Worm (Caenorhabditis elegans) whole organism, L4/young adult: Measurements from ENCODE around the gene F58D12.3.

Source experiments
- W03F9.2 ChIP-seq: fragments of 150-350 bp; optimal IDR thresholded peaks from 2 replicates; lab custom pipeline; 2014; ENCODE audit warnings: missing biosample characterization, missing genetic modification characterization
- dao-5 ChIP-seq: sonication (generic microtip); optimal IDR thresholded peaks from 2 replicates; lab custom pipeline; 2016; ENCODE audit warnings: missing genotype, missing genetic modification characterization, moderate library complexity, missing compliant biosample characterization
- him-1 ChIP-seq: sonication (generic microtip); optimal IDR thresholded peaks from 2 replicates; lab custom pipeline; 2016; ENCODE audit warnings: missing genotype, missing genetic modification reagents, missing genetic modification characterization, missing compliant biosample characterization

The F58D12.3 gene

ce11 chrV:14090309-14090967 is 32.8 kb downstream of the F58D12.3 start, which contains the start of the genes D1086.5 and him-5:
Gene D1086.5, minus strand, starts transcription at chrV:14090359.
Gene him-5, plus strand, starts transcription at chrV:14090426.
- TF ChIP-seq dao-5 (no peak), him-1 (tag; lab: Kevin White, UChicago) (no peak), W03F9.2 (tag; lab: Kevin White, UChicago) (no peak)

- no peak for TF ChIP-seq W03F9.2 (tag; lab: Kevin White, UChicago)
- TF ChIP-seq him-1 (tag; lab: Kevin White, UChicago) = no peak
- TF ChIP-seq dao-5 = no peak
Observed at ce11 chrV:14092403-14092802, 34.8 kb downstream of the F58D12.3 start, which contains the start of gene D1086.3. Gene D1086.3, plus strand, starts transcription at chrV:14092792.

ce11 chrV:14093805-14094204 is 36.2 kb downstream of the F58D12.3 start, which contains the start of gene D1086.8:
Gene D1086.8, plus strand, starts transcription at chrV:14094105.
- TF ChIP-seq dao-5 = no peak
- no peak for TF ChIP-seq him-1 (tag; lab: Kevin White, UChicago)
- TF ChIP-seq W03F9.2 (tag; lab: Kevin White, UChicago) = no peak

ce11 chrV:14094546-14094945 is 36.9 kb downstream of the F58D12.3 start:
- no peak for TF ChIP-seq dao-5
- TF ChIP-seq him-1 (tag; lab: Kevin White, UChicago) = no peak
- TF ChIP-seq W03F9.2 (tag; lab: Kevin White, UChicago) = no peak

- TF ChIP-seq dao-5 (no peak), him-1 (tag; lab: Kevin White, UChicago) (no peak), W03F9.2 (tag; lab: Kevin White, UChicago) (no peak)
Observed at ce11 chrV:14094953-14095352, 37.3 kb downstream of the F58D12.3 start.

ce11 chrV:14097358-14097757 is 39.7 kb downstream of the F58D12.3 start:
- TF ChIP-seq W03F9.2 (tag; lab: Kevin White, UChicago) (no peak), him-1 (tag; lab: Kevin White, UChicago) (no peak), dao-5 (no peak)

ce11 chrV:14098519-14098918 is 40.9 kb downstream of the F58D12.3 start, which contains the start of the genes D1086.2 and D1086.1:
Gene D1086.2, minus strand, starts transcription at chrV:14098668.
Gene D1086.1, plus strand, starts transcription at chrV:14098858.
- TF ChIP-seq him-1 (tag; lab: Kevin White, UChicago) (no peak), dao-5 (no peak), W03F9.2 (tag; lab: Kevin White, UChicago) (no peak)

ce11 chrV:14100886-14101285 is 43.2 kb downstream of the F58D12.3 start, which contains the start of gene D1086.12:
Gene D1086.12, plus strand, starts transcription at chrV:14101186.
- no peak for TF ChIP-seq him-1 (tag; lab: Kevin White, UChicago)
- no peak for TF ChIP-seq W03F9.2 (tag; lab: Kevin White, UChicago)
- TF ChIP-seq dao-5 = no peak

ce11 chrV:14103970-14104369 is 46.3 kb downstream of the F58D12.3 start, which contains the start of gene D1086.9:
Gene D1086.9, plus strand, starts transcription at chrV:14104270.
- TF ChIP-seq W03F9.2 (tag; lab: Kevin White, UChicago) = no peak
- no peak for TF ChIP-seq him-1 (tag; lab: Kevin White, UChicago)

- TF ChIP-seq W03F9.2 (tag; lab: Kevin White, UChicago) = no peak
- TF ChIP-seq him-1 (tag; lab: Kevin White, UChicago) = no peak
- TF ChIP-seq dao-5 = no peak
Observed at ce11 chrV:14107511-14107910, 49.9 kb downstream of the F58D12.3 start, which contains the start of gene H39E23.3. Gene H39E23.3, plus strand, starts transcription at chrV:14107811.

- TF ChIP-seq W03F9.2 (tag; lab: Kevin White, UChicago) (no peak), him-1 (tag; lab: Kevin White, UChicago) (no peak), dao-5 (no peak)
Observed at ce11 chrV:14110042-14110441, 52.4 kb downstream of the F58D12.3 start, which contains the start of gene H39E23.2. Gene H39E23.2, plus strand, starts transcription at chrV:14110342.
